Fruit fly (Drosophila melanogaster) whole organism, embryonic: ENCODE results near the gene pall.
A peak's percentile ranks its signal among the peaks of the same experiment; 100 is the strongest.

Experiments
- Blimp-1 ChIP-seq: fragments of 200-800 bp; sonication (Bioruptor generic); optimal IDR thresholded peaks from 3 replicates; lab custom pipeline; 2018; ENCODE audit warnings: missing biosample characterization, missing genetic modification characterization, mild to moderate bottlenecking, moderate library complexity, missing genetic modification reagents
- Bteb2 ChIP-seq: fragments of 200-800 bp; sonication (Bioruptor generic); optimal IDR thresholded peaks from 2 replicates; lab custom pipeline; 2016; ENCODE audit warnings: missing biosample characterization, missing genetic modification characterization
- CG10462 ChIP-seq: fragments of 200-800 bp; sonication (Bioruptor generic); optimal IDR thresholded peaks from 2 replicates; lab custom pipeline; 2016; ENCODE audit warnings: missing biosample characterization, missing genetic modification characterization
- CG10543 ChIP-seq: fragments of 200-800 bp; sonication (Bioruptor generic); optimal IDR thresholded peaks from 3 replicates; lab custom pipeline; 2017; ENCODE audit warnings: missing biosample characterization, mild to moderate bottlenecking, missing genetic modification characterization, moderate library complexity
- CG11247 ChIP-seq: fragments of 200-800 bp; sonication (Bioruptor generic); IDR thresholded peaks from 2 replicates; pipeline ENCODE4 v1.3.6; 2022; ENCODE audit warnings: missing biosample characterization, missing genetic modification characterization
- CG13775 ChIP-seq: fragments of 200-800 bp; sonication (Bioruptor generic); optimal IDR thresholded peaks from 3 replicates; lab custom pipeline; 2017; ENCODE audit warnings: missing biosample characterization, mild to moderate bottlenecking, missing genetic modification characterization
- CG14441 ChIP-seq: fragments of 200-800 bp; sonication (Bioruptor generic); IDR thresholded peaks from 2 replicates; pipeline ENCODE4 v1.3.6; 2022; ENCODE audit warnings: missing biosample characterization, missing genetic modification characterization
- CG14710 ChIP-seq: fragments of 200-800 bp; sonication (Bioruptor generic); optimal IDR thresholded peaks from 3 replicates; lab custom pipeline; 2019; ENCODE audit warnings: missing biosample characterization, mild to moderate bottlenecking, missing genetic modification characterization, moderate library complexity
- CG16813 ChIP-seq: fragments of 200-800 bp; sonication (Bioruptor generic); IDR thresholded peaks from 3 replicates; pipeline ENCODE4 v1.3.6; 2022; ENCODE audit warnings: missing biosample characterization, missing genetic modification characterization; ENCODE audit not compliant: partially characterized antibody
- CG17612 ChIP-seq: fragments of 200-800 bp; sonication (Bioruptor generic); IDR thresholded peaks from 2 replicates; pipeline ENCODE4 v1.3.6; 2022; ENCODE audit warnings: missing biosample characterization, missing genetic modification characterization
- CG18619 ChIP-seq: fragments of 200-800 bp; sonication (Bioruptor generic); optimal IDR thresholded peaks from 3 replicates; lab custom pipeline; 2017; ENCODE audit warnings: missing biosample characterization, mild to moderate bottlenecking, missing genetic modification characterization
- CG2120 ChIP-seq: fragments of 200-800 bp; sonication (Bioruptor generic); optimal IDR thresholded peaks from 3 replicates; lab custom pipeline; 2016; ENCODE audit warnings: missing biosample characterization, missing genetic modification characterization
- CG2202 ChIP-seq: fragments of 200-800 bp; sonication (Bioruptor generic); optimal IDR thresholded peaks from 2 replicates; lab custom pipeline; 2018; ENCODE audit warnings: missing biosample characterization, mild to moderate bottlenecking, missing genetic modification characterization
- CG31441 ChIP-seq: fragments of 200-800 bp; sonication (Bioruptor generic); IDR thresholded peaks from 2 replicates; pipeline ENCODE4 v1.3.6; 2022; ENCODE audit warnings: missing biosample characterization, missing genetic modification characterization
- CG3163 ChIP-seq: fragments of 200-800 bp; sonication (Bioruptor generic); optimal IDR thresholded peaks from 3 replicates; lab custom pipeline; 2016; ENCODE audit warnings: missing biosample characterization, missing genetic modification characterization
- CG32772 ChIP-seq: fragments of 200-800 bp; sonication (Bioruptor generic); IDR thresholded peaks from 2 replicates; pipeline ENCODE4 v1.3.6; 2022; ENCODE audit warnings: missing biosample characterization, missing genetic modification characterization
- CG4404 ChIP-seq: fragments of 200-800 bp; sonication (Bioruptor generic); IDR thresholded peaks from 2 replicates; pipeline ENCODE4 v1.3.6; 2022; ENCODE audit warnings: missing biosample characterization, missing genetic modification characterization
- CG9727 ChIP-seq: fragments of 200-800 bp; sonication (Bioruptor generic); optimal IDR thresholded peaks from 3 replicates; lab custom pipeline; 2017; ENCODE audit warnings: missing biosample characterization, mild to moderate bottlenecking, missing genetic modification characterization
- CG9932 ChIP-seq: fragments of 200-800 bp; sonication (Bioruptor generic); IDR thresholded peaks from 2 replicates; pipeline ENCODE4 v1.3.6; 2022; ENCODE audit warnings: missing biosample characterization, missing genetic modification characterization
- CHES-1-like ChIP-seq: fragments of 200-800 bp; sonication (Bioruptor generic); optimal IDR thresholded peaks from 2 replicates; lab custom pipeline; 2016; ENCODE audit warnings: missing biosample characterization, missing genetic modification characterization
- Chrac-16 ChIP-seq: fragments of 200-800 bp; sonication (Bioruptor generic); optimal IDR thresholded peaks from 3 replicates; lab custom pipeline; 2016; ENCODE audit warnings: missing biosample characterization, missing genetic modification characterization
- CkIIα-i1 ChIP-seq: fragments of 200-800 bp; sonication (Bioruptor generic); IDR thresholded peaks from 2 replicates; pipeline ENCODE4 v1.3.6; 2022; ENCODE audit warnings: missing biosample characterization, missing genetic modification characterization
- Dad ChIP-seq: fragments of 200-800 bp; sonication (Bioruptor generic); optimal IDR thresholded peaks from 3 replicates; lab custom pipeline; 2016; ENCODE audit warnings: missing biosample characterization, missing genetic modification characterization
- Dp ChIP-seq: fragments of 200-800 bp; sonication (Bioruptor generic); optimal IDR thresholded peaks from 2 replicates; lab custom pipeline; 2018; ENCODE audit warnings: missing biosample characterization, mild to moderate bottlenecking, missing genetic modification characterization, moderate library complexity
- E2f2 ChIP-seq: fragments of 200-800 bp; sonication (Bioruptor generic); IDR thresholded peaks from 2 replicates; pipeline ENCODE4 v1.3.6; 2022; ENCODE audit warnings: missing biosample characterization, missing genetic modification characterization
- Fer1 ChIP-seq: fragments of 200-800 bp; sonication (Bioruptor generic); optimal IDR thresholded peaks from 2 replicates; lab custom pipeline; 2017; ENCODE audit warnings: missing biosample characterization, mild to moderate bottlenecking, missing genetic modification characterization
- H15 ChIP-seq: fragments of 200-800 bp; sonication (Bioruptor generic); IDR thresholded peaks from 3 replicates; pipeline ENCODE4 v1.3.6; 2022; ENCODE audit warnings: missing biosample characterization, missing genetic modification characterization
- HHEX ChIP-seq: fragments of 200-800 bp; sonication (Bioruptor generic); optimal IDR thresholded peaks from 3 replicates; lab custom pipeline; 2017; ENCODE audit warnings: missing biosample characterization, mild to moderate bottlenecking, missing genetic modification characterization, missing genetic modification reagents
- Hr51 ChIP-seq, 2 experiments: fragments of 200-800 bp; sonication (Bioruptor generic); optimal IDR thresholded peaks; 2 replicates in 1 of 2; 3 replicates in 1 of 2; lab custom pipeline; 2016 to 2018; ENCODE audit warnings: missing biosample characterization in 2 of 2, missing genetic modification characterization in 2 of 2, mild to moderate bottlenecking in 1 of 2, moderate library complexity in 1 of 2
- Hsf ChIP-seq: fragments of 200-800 bp; sonication (Bioruptor generic); optimal IDR thresholded peaks from 3 replicates; lab custom pipeline; 2016; ENCODE audit warnings: missing biosample characterization, missing genetic modification characterization
- NfI ChIP-seq: fragments of 200-800 bp; sonication (Bioruptor generic); optimal IDR thresholded peaks from 3 replicates; lab custom pipeline; 2018; ENCODE audit warnings: missing biosample characterization, mild to moderate bottlenecking, missing genetic modification characterization, moderate library complexity
- Sox102F ChIP-seq: fragments of 200-800 bp; sonication (Bioruptor generic); optimal IDR thresholded peaks from 2 replicates; lab custom pipeline; 2018; ENCODE audit warnings: missing biosample characterization, mild to moderate bottlenecking, missing genetic modification characterization, moderate library complexity
- Tbp ChIP-seq: fragments of >200 bp; optimal IDR thresholded peaks from 2 replicates; lab custom pipeline; 2018; ENCODE audit warnings: missing biosample characterization, missing genetic modification characterization
- YL-1 ChIP-seq: fragments of 200-800 bp; sonication (Bioruptor generic); optimal IDR thresholded peaks from 3 replicates; lab custom pipeline; 2017; ENCODE audit warnings: missing biosample characterization, mild to moderate bottlenecking, missing genetic modification characterization
- ap ChIP-seq: fragments of 200-800 bp; sonication (Bioruptor generic); IDR thresholded peaks from 2 replicates; pipeline ENCODE4 v1.3.6; 2022; ENCODE audit warnings: missing biosample characterization, missing genetic modification characterization
- az2 ChIP-seq: fragments of 200-800 bp; sonication (Bioruptor generic); optimal IDR thresholded peaks from 3 replicates; lab custom pipeline; 2016; ENCODE audit warnings: missing biosample characterization, missing genetic modification characterization
- chn ChIP-seq: fragments of 200-800 bp; sonication (Bioruptor generic); optimal IDR thresholded peaks from 2 replicates; lab custom pipeline; 2016; ENCODE audit warnings: missing biosample characterization, missing genetic modification characterization
- crp ChIP-seq, 2 experiments: fragments of 200-800 bp; sonication (Bioruptor generic); optimal IDR thresholded peaks; 2 replicates in 1 of 2; 3 replicates in 1 of 2; lab custom pipeline; 2017; ENCODE audit warnings: missing biosample characterization in 2 of 2, missing genetic modification characterization in 2 of 2, mild to moderate bottlenecking in 1 of 2, moderate library complexity in 1 of 2
- gcm2 ChIP-seq: fragments of 200-800 bp; sonication (Bioruptor generic); optimal IDR thresholded peaks from 2 replicates; lab custom pipeline; 2016; ENCODE audit warnings: missing biosample characterization, missing genetic modification characterization
- h ChIP-seq: fragments of >200 bp; optimal IDR thresholded peaks from 2 replicates; lab custom pipeline; 2017
- hth ChIP-seq: fragments of >200 bp; optimal IDR thresholded peaks from 2 replicates; lab custom pipeline; 2017; ENCODE audit warnings: inconsistent platforms
- lilli ChIP-seq: fragments of 200-800 bp; sonication (Bioruptor generic); optimal IDR thresholded peaks from 3 replicates; lab custom pipeline; 2016; ENCODE audit warnings: missing biosample characterization, missing genetic modification characterization
- mam ChIP-seq: fragments of 200-800 bp; sonication (Bioruptor generic); optimal IDR thresholded peaks from 3 replicates; lab custom pipeline; 2016; ENCODE audit warnings: missing biosample characterization, missing genetic modification characterization
- nmo ChIP-seq: fragments of 200-800 bp; sonication (Bioruptor generic); optimal IDR thresholded peaks from 2 replicates; lab custom pipeline; 2018; ENCODE audit warnings: missing biosample characterization, mild to moderate bottlenecking, missing genetic modification characterization, moderate library complexity
- otp ChIP-seq: fragments of 200-800 bp; sonication (Bioruptor generic); IDR thresholded peaks from 3 replicates; pipeline ENCODE4, ENCODE4 v1.3.6; 2022; ENCODE audit warnings: missing biosample characterization, missing genetic modification characterization
- run ChIP-seq: fragments of 200-800 bp; sonication (Bioruptor generic); optimal IDR thresholded peaks from 3 replicates; lab custom pipeline; 2018; ENCODE audit warnings: missing biosample characterization, mild to moderate bottlenecking, missing genetic modification characterization
- sens ChIP-seq: fragments of 200-800 bp; sonication (Bioruptor generic); peaks from one replicate; lab custom pipeline; 2016; ENCODE audit warnings: missing biosample characterization, missing genetic modification characterization
- sens-2 ChIP-seq: fragments of 200-800 bp; sonication (Bioruptor generic); IDR thresholded peaks from 2 replicates; pipeline ENCODE4 v1.3.6; 2022; ENCODE audit warnings: missing biosample characterization, missing genetic modification characterization
- stwl ChIP-seq: fragments of 200-800 bp; sonication (Bioruptor generic); optimal IDR thresholded peaks from 3 replicates; lab custom pipeline; 2018; ENCODE audit warnings: missing biosample characterization, mild to moderate bottlenecking, missing genetic modification characterization, moderate library complexity
- tx ChIP-seq: fragments of 200-800 bp; sonication (Bioruptor generic); optimal IDR thresholded peaks from 2 replicates; lab custom pipeline; 2016; ENCODE audit warnings: missing biosample characterization, missing genetic modification characterization
- wek ChIP-seq: fragments of 200-800 bp; sonication (Bioruptor generic); optimal IDR thresholded peaks from 3 replicates; lab custom pipeline; 2018; ENCODE audit warnings: missing biosample characterization, mild to moderate bottlenecking, missing genetic modification characterization, moderate library complexity

The pall gene

DNA sequence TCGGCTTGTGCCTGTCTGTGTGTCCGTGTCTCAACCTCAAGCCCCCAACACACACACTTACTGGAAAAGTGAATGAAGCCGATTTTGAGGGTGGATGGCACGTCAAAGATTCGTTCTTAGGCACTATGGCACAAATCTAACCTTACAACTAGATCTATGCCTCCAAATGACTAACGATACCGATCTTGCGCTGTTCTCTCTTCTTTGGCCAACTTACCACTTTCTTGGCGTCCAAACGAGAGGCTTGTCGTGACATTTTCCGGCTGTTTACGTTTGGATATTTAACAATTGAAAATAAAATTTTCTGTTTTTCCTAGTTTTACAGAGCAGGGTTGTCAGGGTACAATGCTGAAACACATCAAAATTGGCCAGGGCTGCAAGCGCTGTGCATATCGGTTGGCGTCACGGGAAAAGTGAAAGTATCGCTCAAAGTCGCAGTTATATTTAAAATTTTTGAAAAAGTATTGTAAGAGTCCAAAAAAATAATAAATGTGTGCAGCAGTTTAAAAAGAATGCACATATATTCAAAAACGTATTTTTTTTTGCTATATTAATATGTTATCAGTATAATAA lies 45.6 kb downstream of the pall start, which contains the start of the genes Bet3 and Nf-YA (continued):
- peak; percentile 60 for TF ChIP-seq Hsf (GFP tag; lab: Kevin White, UChicago)
- peak; percentile 54 for TF ChIP-seq NfI
- peak; percentile 74 for TF ChIP-seq CG31441 (GFP tag; lab: Robert Waterston, UW)
- TF ChIP-seq stwl = peak; percentile 77
- no peak for TF ChIP-seq wek (GFP tag; lab: Kevin White, UChicago)
- TF ChIP-seq crp (GFP tag; optimal IDR thresholded peaks at IDR 0.05; lab: Kevin White, UChicago) = peak in 1 of 2 experiments; percentile 7
- TF ChIP-seq CG2202 = no peak
- no peak for TF ChIP-seq gcm2 (GFP tag; lab: Kevin White, UChicago)
- TF ChIP-seq Sox102F = peak; percentile 4
- peak; percentile 85 for TF ChIP-seq CG16813
- TF ChIP-seq YL-1 (GFP tag; lab: Kevin White, UChicago) = peak; percentile 80
- TF ChIP-seq otp (GFP tag; lab: Robert Waterston, UW) = no peak
- TF ChIP-seq nmo (GFP tag; lab: Kevin White, UChicago) = peak; percentile 68
- peak; percentile 61 for TF ChIP-seq CG32772 (GFP tag; lab: Robert Waterston, UW)
- TF ChIP-seq Dad (GFP tag; lab: Kevin White, UChicago) = peak; percentile 62
- no peak for TF ChIP-seq CG4404 (GFP tag; lab: Robert Waterston, UW)
- TF ChIP-seq lilli = peak; percentile 70
- peak; percentile 92 for TF ChIP-seq sens (GFP tag; lab: Kevin White, UChicago)
- peak; percentile 46 for TF ChIP-seq Dp
- TF ChIP-seq az2 (GFP tag; lab: Kevin White, UChicago) = peak; percentile 44
- peak; percentile 26 for TF ChIP-seq tx
- TF ChIP-seq CG17612 (GFP tag; lab: Robert Waterston, UW) = peak; percentile 43
- TF ChIP-seq Hr51 (GFP tag; optimal IDR thresholded peaks at IDR 0.05; lab: Kevin White, UChicago) = peak; percentile 16 to 57
- TF ChIP-seq CG13775 (GFP tag; lab: Kevin White, UChicago) = peak; percentile 49
- TF ChIP-seq CHES-1-like = peak; percentile 63
- TF ChIP-seq CG9932 (GFP tag; lab: Robert Waterston, UW) = peak; percentile 86
- peak; percentile 34; the same call in 1 of the 2 replicates for TF ChIP-seq E2f2
- peak; percentile 66 for TF ChIP-seq chn (GFP tag; lab: Kevin White, UChicago)
- peak; percentile 70 for TF ChIP-seq CG14710
- no peak for TF ChIP-seq h (lab: Kevin White, UChicago)
- TF ChIP-seq Fer1 (GFP tag; lab: Kevin White, UChicago) = peak; percentile 3
- peak; percentile 12 for TF ChIP-seq HHEX
- TF ChIP-seq ap = no peak
- peak; percentile 63 for TF ChIP-seq CG2120
- peak; percentile 99 for TF ChIP-seq Blimp-1 (GFP tag; lab: Kevin White, UChicago)
- peak; percentile 32 for TF ChIP-seq Chrac-16
- peak; percentile 59 for TF ChIP-seq CG14441 (GFP tag; lab: Robert Waterston, UW)
- peak; percentile 41 for TF ChIP-seq CG9727 (GFP tag; lab: Kevin White, UChicago)
- no peak for TF ChIP-seq CkIIα-i1 (GFP tag; lab: Robert Waterston, UW)
- TF ChIP-seq CG10543 = peak; percentile 36
- TF ChIP-seq hth = no peak
- peak; percentile 17 for TF ChIP-seq CG3163
- TF ChIP-seq CG18619 (GFP tag; lab: Kevin White, UChicago) = peak; percentile 34
- no peak for TF ChIP-seq sens-2 (GFP tag; lab: Robert Waterston, UW)
- TF ChIP-seq CG10462 = no peak
- TF ChIP-seq Tbp (GFP tag; lab: Kevin White, UChicago) = no peak
- no peak for TF ChIP-seq run (tag; lab: Kevin White, UChicago)
- TF ChIP-seq H15 (GFP tag; lab: Robert Waterston, UW) = peak; percentile 12; the same call in 1 of the 3 replicates
- peak; percentile 61 for TF ChIP-seq CG11247 (GFP tag; lab: Robert Waterston, UW)
- no peak for TF ChIP-seq Bteb2
- peak; percentile 90 for TF ChIP-seq mam (GFP tag; lab: Kevin White, UChicago)
